Fruit fly (Drosophila melanogaster): ENCODE measurements around the gene EloB.

EloB gene

DNA sequence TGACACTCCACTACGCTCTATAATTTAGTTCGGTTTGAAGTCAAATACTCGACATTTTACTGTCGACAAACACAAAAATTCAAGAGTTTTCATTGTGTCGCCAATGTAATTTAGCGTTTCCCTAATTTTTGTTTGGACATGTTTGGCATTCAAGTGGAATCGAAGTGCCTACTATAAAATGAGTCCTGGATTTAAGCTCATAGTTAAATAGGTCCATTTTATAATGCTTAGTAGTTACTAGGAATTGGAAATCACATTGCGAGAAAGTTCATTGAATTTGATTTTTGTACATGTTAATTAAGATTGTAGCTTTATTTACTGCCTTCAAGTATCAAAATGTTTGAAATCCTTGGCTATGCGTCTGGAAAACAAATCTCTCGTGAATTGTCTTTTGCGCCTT lies 25.4 kb downstream of the EloB start, which contains the start of gene att-ORFB:
TSS of gene att-ORFB (minus strand) at position 101 of the 400 bp plus-strand sequence.
- TF ChIP-seq CG10348 (GFP tag; IDR thresholded peaks at IDR 0.05) (no peak), D1 (tag; optimal IDR thresholded peaks at IDR 0.05) (no peak), CG8159 (tag; optimal IDR thresholded peaks at IDR 0.05) (no peak), CG12605 (GFP tag; IDR thresholded peaks at IDR 0.05) (no peak)

DNA sequence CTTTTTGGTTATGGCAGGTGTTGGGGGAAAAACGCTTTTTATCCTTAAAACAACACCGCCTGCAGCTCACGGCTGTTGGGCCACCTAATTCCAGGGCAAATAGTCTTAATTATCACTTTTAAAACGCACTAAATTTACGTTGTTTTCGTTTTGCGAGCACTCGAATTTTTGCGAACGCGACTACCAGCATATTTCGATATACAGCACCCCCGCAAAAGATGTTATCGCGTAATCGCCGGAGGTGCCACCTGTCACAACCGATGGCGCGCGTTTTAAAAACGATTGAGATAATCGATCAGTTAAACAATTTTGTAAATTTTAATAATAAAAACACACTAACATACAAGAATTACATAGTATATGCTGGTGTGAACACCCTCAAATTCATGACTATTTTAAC lies 27.6 kb downstream of the EloB start, which contains the start of gene Stat92E:
TSS of gene Stat92E (minus strand) at position 219 of the 400 bp plus-strand sequence.
- TF ChIP-seq D1 (tag; optimal IDR thresholded peaks at IDR 0.05) (no peak), CG8301 (tag; optimal IDR thresholded peaks at IDR 0.05) (no peak), CG12605 (GFP tag; IDR thresholded peaks at IDR 0.05) (no peak), CG17806 (tag; optimal IDR thresholded peaks at IDR 0.05) (no peak), CG14655 (GFP tag; optimal IDR thresholded peaks at IDR 0.05) (no peak), Snoo (tag; optimal IDR thresholded peaks at IDR 0.05) (no peak), CG15710 (tag; optimal IDR thresholded peaks at IDR 0.05) (no peak), CG9948 (tag; optimal IDR thresholded peaks at IDR 0.05) (no peak), gl (tag; optimal IDR thresholded peaks at IDR 0.05) (no peak), CG4496 (GFP tag; IDR thresholded peaks at IDR 0.05) (no peak), Pif1A (GFP tag; optimal IDR thresholded peaks at IDR 0.05) (no peak), Pif1B (GFP tag; optimal IDR thresholded peaks at IDR 0.05) (no peak), CG8159 (tag; optimal IDR thresholded peaks at IDR 0.05) (no peak), CG13204 (GFP tag; optimal IDR thresholded peaks at IDR 0.05) (no peak), EcR (GFP tag; optimal IDR thresholded peaks at IDR 0.05) (no peak), Ets98B (GFP tag; IDR thresholded peaks at IDR 0.05) (no peak)

DNA sequence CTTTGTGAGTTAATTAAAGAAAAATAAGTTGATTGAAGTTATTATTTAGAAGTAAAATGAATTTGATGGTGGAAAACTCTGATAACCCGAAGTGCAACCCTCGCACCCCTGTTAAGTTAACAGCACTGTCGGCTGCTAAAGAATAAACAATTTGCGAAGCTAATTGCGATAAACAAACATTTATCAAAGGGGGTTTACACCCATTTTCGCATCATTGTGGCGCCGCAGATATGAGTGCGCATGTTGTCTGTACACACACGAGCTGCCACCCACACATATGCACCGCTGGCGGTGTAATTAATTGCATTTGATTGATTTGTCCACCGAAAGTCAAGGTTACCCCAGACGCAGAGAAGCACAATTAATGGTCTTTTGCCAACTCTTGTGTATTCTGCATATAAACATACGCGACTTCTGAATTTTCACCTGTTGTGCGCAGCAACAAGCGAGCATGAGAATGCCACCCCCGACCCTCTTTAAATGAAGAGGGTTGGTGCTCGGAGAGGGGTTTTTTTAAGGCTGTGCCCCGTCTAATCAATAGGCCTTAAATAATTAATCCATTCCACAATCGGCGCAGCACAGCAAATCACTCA lies 28.1 kb downstream of the EloB start:
- TF ChIP-seq CG32121 (GFP tag; IDR thresholded peaks at IDR 0.05) (no peak), CG12605 (GFP tag; IDR thresholded peaks at IDR 0.05) (peak; percentile 37; the same call in 1 of the 2 replicates), rn (GFP tag; IDR thresholded peaks at IDR 0.05) (no peak), CG4496 (GFP tag; IDR thresholded peaks at IDR 0.05) (no peak), CG15710 (tag; optimal IDR thresholded peaks at IDR 0.05) (no peak), CG13204 (GFP tag; optimal IDR thresholded peaks at IDR 0.05) (no peak), fd96Ca (GFP tag; IDR thresholded peaks at IDR 0.05) (no peak)

DNA sequence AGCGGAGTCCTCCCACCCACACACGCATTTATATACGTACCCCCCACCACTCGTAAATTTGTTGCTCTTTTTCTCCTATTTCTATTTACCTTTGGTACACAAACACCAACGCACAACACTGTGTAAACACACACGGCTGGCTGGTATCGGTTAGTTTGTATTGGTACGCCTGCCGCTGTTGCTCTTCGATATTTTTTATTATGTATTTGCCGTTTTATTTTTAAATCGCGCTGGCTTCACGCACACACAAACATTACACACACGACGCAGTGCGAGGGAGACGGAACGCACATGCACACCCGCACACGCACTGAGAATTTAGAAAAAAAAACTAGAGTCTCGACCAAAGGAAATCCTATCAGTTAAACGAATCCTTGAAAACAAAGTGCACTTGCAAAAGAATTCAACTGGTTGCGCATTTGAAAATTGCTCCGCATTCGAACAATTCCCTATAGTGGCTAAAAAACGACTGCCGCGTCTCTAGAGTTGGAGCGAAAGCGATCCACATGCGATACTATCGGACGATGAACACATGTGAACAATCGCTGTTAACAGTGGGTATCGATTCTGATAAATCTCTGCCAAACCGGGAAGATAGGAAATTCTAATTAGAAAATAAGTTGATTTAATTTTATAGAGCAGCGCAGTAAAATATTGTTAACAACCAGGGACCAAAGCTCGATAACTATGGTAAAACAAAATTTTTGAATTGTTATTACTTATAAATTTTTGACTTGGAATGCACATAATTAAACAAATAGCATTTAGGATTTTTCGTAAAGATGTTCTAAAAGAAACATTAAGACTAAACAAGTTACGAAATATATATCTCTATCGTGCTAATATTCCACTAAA lies 28.8 kb downstream of the EloB start:
- peak; percentile 14 for TF ChIP-seq CG34367 (tag; optimal IDR thresholded peaks at IDR 0.05)
- TF ChIP-seq CG9948 (tag; optimal IDR thresholded peaks at IDR 0.05), result no peak
- TF ChIP-seq CG12605 (GFP tag; IDR thresholded peaks at IDR 0.05), result peak; percentile 69
- TF ChIP-seq fd96Ca (GFP tag; IDR thresholded peaks at IDR 0.05), result peak; percentile 63; the same call in 2 of the 3 replicates
- TF ChIP-seq Snoo (tag; optimal IDR thresholded peaks at IDR 0.05), result peak; percentile 27
- TF ChIP-seq CG8159 (tag; optimal IDR thresholded peaks at IDR 0.05), result no peak
- peak; percentile 55 for TF ChIP-seq Ets98B (GFP tag; IDR thresholded peaks at IDR 0.05)
- peak; percentile 72 for TF ChIP-seq CG32121 (GFP tag; IDR thresholded peaks at IDR 0.05)
- TF ChIP-seq CG14655 (GFP tag; optimal IDR thresholded peaks at IDR 0.05), result peak; percentile 28
- peak; percentile 33 for TF ChIP-seq CG8301 (tag; optimal IDR thresholded peaks at IDR 0.05)
- peak; percentile 6 for TF ChIP-seq CG17806 (tag; optimal IDR thresholded peaks at IDR 0.05)
- TF ChIP-seq Pif1A (GFP tag; optimal IDR thresholded peaks at IDR 0.05), result peak; percentile 38
- no peak for TF ChIP-seq EcR (GFP tag; optimal IDR thresholded peaks at IDR 0.05)
- no peak for TF ChIP-seq rn (GFP tag; IDR thresholded peaks at IDR 0.05)
- no peak for TF ChIP-seq CG10348 (GFP tag; IDR thresholded peaks at IDR 0.05)
- TF ChIP-seq CG4496 (GFP tag; IDR thresholded peaks at IDR 0.05), result peak; percentile 73; the same call in 2 of the 3 replicates
- TF ChIP-seq CG15710 (tag; optimal IDR thresholded peaks at IDR 0.05), result peak; percentile 13
- TF ChIP-seq Pif1B (GFP tag; optimal IDR thresholded peaks at IDR 0.05), result peak; percentile 64
- peak; percentile 59 for TF ChIP-seq gl (tag; optimal IDR thresholded peaks at IDR 0.05)
- TF ChIP-seq CG13204 (GFP tag; optimal IDR thresholded peaks at IDR 0.05), result peak; percentile 60

DNA sequence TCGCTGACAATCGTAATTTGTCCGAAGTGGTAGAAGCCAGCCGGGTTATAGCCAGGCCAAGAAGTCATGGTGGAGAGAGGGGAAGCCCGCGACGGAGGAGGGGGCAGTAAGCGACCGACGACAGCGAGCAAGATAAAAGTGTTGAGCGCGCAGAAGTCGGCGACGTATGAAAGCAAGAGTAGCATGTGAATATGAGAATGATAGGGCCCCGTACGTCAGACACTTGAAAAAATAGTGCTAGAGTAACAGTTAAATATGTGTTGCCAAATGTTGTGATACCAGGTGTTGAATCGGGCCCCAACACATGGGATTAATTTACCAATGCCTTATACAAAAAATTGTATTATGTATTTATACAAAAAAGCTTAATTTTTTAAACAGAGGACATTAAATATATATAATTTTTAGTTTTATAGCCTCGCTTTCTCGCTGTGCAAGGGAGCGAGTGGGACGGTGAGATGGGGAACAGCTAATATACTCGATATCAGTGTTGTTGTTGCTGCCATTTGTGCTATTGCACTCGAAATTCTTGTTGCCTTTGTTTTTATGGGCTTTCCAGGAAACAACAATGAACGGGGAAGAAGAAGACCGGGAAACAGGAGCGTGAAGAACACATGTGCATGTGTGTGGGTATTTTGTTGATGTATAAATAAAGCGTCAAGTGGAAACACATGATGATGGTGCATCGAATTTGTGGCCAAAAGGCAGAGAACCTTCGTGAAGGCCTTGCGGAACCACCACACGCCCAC lies 29.6 kb downstream of the EloB start:
- TF ChIP-seq CG10348 (GFP tag; IDR thresholded peaks at IDR 0.05) (no peak), rn (GFP tag; IDR thresholded peaks at IDR 0.05) (peak; percentile 45; the same call in 1 of the 2 replicates), CG4496 (GFP tag; IDR thresholded peaks at IDR 0.05) (peak; percentile 91), fd96Ca (GFP tag; IDR thresholded peaks at IDR 0.05) (peak; percentile 87), CG15710 (tag; optimal IDR thresholded peaks at IDR 0.05) (peak; percentile 91), CG14655 (GFP tag; optimal IDR thresholded peaks at IDR 0.05) (peak; percentile 90), EcR (GFP tag; optimal IDR thresholded peaks at IDR 0.05) (peak; percentile 76), CG32121 (GFP tag; IDR thresholded peaks at IDR 0.05) (peak; percentile 85), D1 (tag; optimal IDR thresholded peaks at IDR 0.05) (no peak), CG9948 (tag; optimal IDR thresholded peaks at IDR 0.05) (peak; percentile 88), CG8159 (tag; optimal IDR thresholded peaks at IDR 0.05) (peak; percentile 93), CG12605 (GFP tag; IDR thresholded peaks at IDR 0.05) (peak; percentile 73), gl (tag; optimal IDR thresholded peaks at IDR 0.05) (peak; percentile 61), CG17806 (tag; optimal IDR thresholded peaks at IDR 0.05) (peak; percentile 87), Pif1B (GFP tag; optimal IDR thresholded peaks at IDR 0.05) (peak; percentile 86), CG13204 (GFP tag; optimal IDR thresholded peaks at IDR 0.05) (peak; percentile 60), Snoo (tag; optimal IDR thresholded peaks at IDR 0.05) (peak; percentile 86), Ets98B (GFP tag; IDR thresholded peaks at IDR 0.05) (peak; percentile 74; the same call in 1 of the 2 replicates), CG8301 (tag; optimal IDR thresholded peaks at IDR 0.05) (peak; percentile 79), Pif1A (GFP tag; optimal IDR thresholded peaks at IDR 0.05) (peak; percentile 85), CG34367 (tag; optimal IDR thresholded peaks at IDR 0.05) (peak; percentile 79)
